Worm (Caenorhabditis elegans): ENCODE data around the gene T25B6.6.

T25B6.6 gene

ce11 chrX:9023816-9024215, 1.1 kb upstream of the T25B6.6 start:
- TF ChIP-seq unc-30 (tag; optimal IDR thresholded peaks at IDR 0.05) (no peak), snpc-4 (tag; optimal IDR thresholded peaks at IDR 0.05) (no peak), lin-35 (GFP tag; optimal IDR thresholded peaks at IDR 0.05) (no peak), fkh-8 (tag; optimal IDR thresholded peaks at IDR 0.05) (no peak), F16B12.6 (tag; optimal IDR thresholded peaks at IDR 0.05) (no peak), nhr-19 (GFP tag; conservative IDR thresholded peaks at IDR 0.05) (no peak), C34B4.2 (tag; optimal IDR thresholded peaks at IDR 0.05) (no peak), mdl-1 (tag; optimal IDR thresholded peaks at IDR 0.05) (no peak), nhr-71 (tag; optimal IDR thresholded peaks at IDR 0.05) (no peak), nhr-11 (tag; optimal IDR thresholded peaks at IDR 0.05) (no peak), vab-15 (tag; optimal IDR thresholded peaks at IDR 0.05) (no peak), pqm-1 (tag; optimal IDR thresholded peaks at IDR 0.05) (no peak), skn-1 (tag; optimal IDR thresholded peaks at IDR 0.05) (no peak), swsn-7 (tag; optimal IDR thresholded peaks at IDR 0.05) (no peak), sox-4 (tag; optimal IDR thresholded peaks at IDR 0.05) (no peak)

ce11 chrX:9021645-9022044, 1.0 kb downstream of the T25B6.6 start, which contains the start of gene T25B6.5:
TSS of gene T25B6.5 (minus strand) at chrX:9021745.
- no peak for TF ChIP-seq lin-35 (GFP tag; optimal IDR thresholded peaks at IDR 0.05)
- TF ChIP-seq unc-62 (GFP tag; optimal IDR thresholded peaks at IDR 0.05) = no peak
- TF ChIP-seq irx-1 (tag; optimal IDR thresholded peaks at IDR 0.05) = no peak
- no peak for TF ChIP-seq nhr-71 (tag; optimal IDR thresholded peaks at IDR 0.05)
- TF ChIP-seq nhr-20 (tag; optimal IDR thresholded peaks at IDR 0.05) = no peak
- TF ChIP-seq lir-3 (tag; optimal IDR thresholded peaks at IDR 0.05; ENCODE audit: poor library complexity) = no peak
- TF ChIP-seq mef-2 (tag; optimal IDR thresholded peaks at IDR 0.05) = no peak
- TF ChIP-seq hlh-4 (tag; optimal IDR thresholded peaks at IDR 0.05) = no peak
- TF ChIP-seq ceh-63 (GFP tag; optimal IDR thresholded peaks at IDR 0.05) = no peak
- TF ChIP-seq lin-14 (GFP tag; optimal IDR thresholded peaks at IDR 0.05) = no peak
- TF ChIP-seq rnt-1 (tag; optimal IDR thresholded peaks at IDR 0.05) = no peak
- TF ChIP-seq egl-27 (tag; optimal IDR thresholded peaks at IDR 0.05) = no peak
- no peak for TF ChIP-seq C04F5.9 (tag; optimal IDR thresholded peaks at IDR 0.05)
- no peak for TF ChIP-seq sup-37 (GFP tag; optimal IDR thresholded peaks at IDR 0.05)
- no peak for TF ChIP-seq lsy-2 (tag; optimal IDR thresholded peaks at IDR 0.05)
- TF ChIP-seq ceh-90 (tag; optimal IDR thresholded peaks at IDR 0.05) = no peak
- TF ChIP-seq lin-13 (GFP tag; optimal IDR thresholded peaks at IDR 0.05) = no peak
- no peak for TF ChIP-seq egl-13 (tag; optimal IDR thresholded peaks at IDR 0.05)

- TF ChIP-seq xbp-1 (tag; optimal IDR thresholded peaks at IDR 0.05) (no peak), blmp-1 (tag; optimal IDR thresholded peaks at IDR 0.05) (no peak), pqm-1 (tag; optimal IDR thresholded peaks at IDR 0.05) (no peak), zip-4 (GFP tag; optimal IDR thresholded peaks at IDR 0.05) (no peak), ceh-82 (tag; optimal IDR thresholded peaks at IDR 0.05) (no peak), nhr-71 (tag; optimal IDR thresholded peaks at IDR 0.05) (no peak), fkh-4 (tag; optimal IDR thresholded peaks at IDR 0.05; ENCODE audit: borderline replicate concordance) (no peak), unc-30 (tag; optimal IDR thresholded peaks at IDR 0.05) (no peak)
Measured at ce11 chrX:9015420-9015819, 7.3 kb downstream of the T25B6.6 start, which contains the start of gene T25B6.4. TSS of gene T25B6.4 (plus strand) at chrX:9015720.

- TF ChIP-seq efl-3 (GFP tag; optimal IDR thresholded peaks at IDR 0.05) (no peak), lin-14 (GFP tag; optimal IDR thresholded peaks at IDR 0.05) (peak; percentile 13), ceh-82 (tag; optimal IDR thresholded peaks at IDR 0.05) (no peak), fkh-10 (GFP tag; optimal IDR thresholded peaks at IDR 0.05) (peak; percentile 54), vab-15 (tag; optimal IDR thresholded peaks at IDR 0.05) (no peak), jun-1 (tag; optimal IDR thresholded peaks at IDR 0.05) (no peak), dpl-1 (GFP tag; optimal IDR thresholded peaks at IDR 0.05) (no peak), zip-4 (GFP tag; optimal IDR thresholded peaks at IDR 0.05) (no peak), pax-3 (tag; optimal IDR thresholded peaks at IDR 0.05) (no peak), lin-35 (GFP tag; optimal IDR thresholded peaks at IDR 0.05) (no peak)
Measured at ce11 chrX:9014451-9014850, 8.2 kb downstream of the T25B6.6 start.

Data from whole organism, L1 larva.